Fruit fly (Drosophila melanogaster) whole organism, embryonic: Measurements from ENCODE around the gene CG3529.

ENCODE experiments used
- CG10274 ChIP-seq: fragments of 200-800 bp; sonication (Bioruptor generic); optimal IDR thresholded peaks from 3 replicates; lab custom pipeline; 2017; ENCODE audit warnings: missing biosample characterization, mild to moderate bottlenecking, missing genetic modification characterization
- CG10959 ChIP-seq: fragments of 200-800 bp; sonication (Bioruptor generic); IDR thresholded peaks from 2 replicates; pipeline ENCODE4 v1.3.6; 2022; ENCODE audit warnings: missing biosample characterization, missing genetic modification characterization
- CG10979 ChIP-seq: fragments of 200-800 bp; sonication (Bioruptor generic); optimal IDR thresholded peaks from 2 replicates; lab custom pipeline; 2018; ENCODE audit warnings: missing biosample characterization, mild to moderate bottlenecking, missing genetic modification characterization, moderate library complexity
- CG11085 ChIP-seq: fragments of 200-800 bp; sonication (Bioruptor generic); IDR thresholded peaks from 2 replicates; pipeline ENCODE4 v1.3.6; 2022; ENCODE audit warnings: missing biosample characterization, missing genetic modification characterization
- CG11247 ChIP-seq: fragments of 200-800 bp; sonication (Bioruptor generic); IDR thresholded peaks from 2 replicates; pipeline ENCODE4 v1.3.6; 2022; ENCODE audit warnings: missing biosample characterization, missing genetic modification characterization
- CG11504 ChIP-seq: fragments of 200-800 bp; sonication (Bioruptor generic); optimal IDR thresholded peaks from 3 replicates; lab custom pipeline; 2019; ENCODE audit warnings: missing biosample characterization, mild to moderate bottlenecking, missing genetic modification characterization, moderate library complexity
- CG11695 ChIP-seq: fragments of 200-800 bp; sonication (Bioruptor generic); IDR thresholded peaks from 3 replicates; pipeline ENCODE4 v1.3.6; 2022; ENCODE audit warnings: missing biosample characterization, missing genetic modification characterization
- CG12104 ChIP-seq: fragments of 200-800 bp; sonication (Bioruptor generic); optimal IDR thresholded peaks from 3 replicates; lab custom pipeline; 2016; ENCODE audit warnings: missing biosample characterization, missing genetic modification characterization
- CG12942 ChIP-seq: fragments of 200-800 bp; sonication (Bioruptor generic); optimal IDR thresholded peaks from 3 replicates; lab custom pipeline; 2016; ENCODE audit warnings: missing biosample characterization, missing genetic modification characterization
- CG17568 ChIP-seq: fragments of 200-800 bp; sonication (Bioruptor generic); optimal IDR thresholded peaks from 2 replicates; lab custom pipeline; 2018; ENCODE audit warnings: missing biosample characterization, mild to moderate bottlenecking, missing genetic modification characterization, moderate library complexity
- CG2202 ChIP-seq: fragments of 200-800 bp; sonication (Bioruptor generic); optimal IDR thresholded peaks from 2 replicates; lab custom pipeline; 2018; ENCODE audit warnings: missing biosample characterization, mild to moderate bottlenecking, missing genetic modification characterization
- CG30431 ChIP-seq: fragments of 200-800 bp; sonication (Bioruptor generic); optimal IDR thresholded peaks from 2 replicates; lab custom pipeline; 2017; ENCODE audit warnings: missing biosample characterization, missing genetic modification characterization
- CG31224 ChIP-seq: fragments of 200-800 bp; sonication (Bioruptor generic); IDR thresholded peaks from 2 replicates; pipeline ENCODE4 v1.3.6; 2022; ENCODE audit warnings: missing biosample characterization, missing genetic modification characterization
- CG31388 ChIP-seq: fragments of 200-800 bp; sonication (Bioruptor generic); optimal IDR thresholded peaks from 2 replicates; lab custom pipeline; 2016; ENCODE audit warnings: missing biosample characterization, missing genetic modification characterization
- CG31441 ChIP-seq: fragments of 200-800 bp; sonication (Bioruptor generic); IDR thresholded peaks from 2 replicates; pipeline ENCODE4 v1.3.6; 2022; ENCODE audit warnings: missing biosample characterization, missing genetic modification characterization
- CG3726 ChIP-seq: fragments of 200-800 bp; sonication (Bioruptor generic); IDR thresholded peaks from 3 replicates; pipeline ENCODE4, ENCODE4 v1.3.6; 2022; ENCODE audit warnings: missing biosample characterization, missing genetic modification characterization
- CG42726 ChIP-seq: fragments of 200-800 bp; sonication (Bioruptor generic); IDR thresholded peaks from 2 replicates; pipeline ENCODE4 v1.3.6; 2022; ENCODE audit warnings: missing biosample characterization, missing genetic modification characterization; ENCODE audit not compliant: partially characterized antibody
- CG4707 ChIP-seq: fragments of 200-800 bp; sonication (Bioruptor generic); optimal IDR thresholded peaks from 2 replicates; lab custom pipeline; 2018; ENCODE audit warnings: missing biosample characterization, mild to moderate bottlenecking, missing genetic modification characterization, moderate library complexity
- CG4820 ChIP-seq: fragments of 200-800 bp; sonication (Bioruptor generic); optimal IDR thresholded peaks from 3 replicates; lab custom pipeline; 2016; ENCODE audit warnings: missing biosample characterization, missing genetic modification characterization
- CG6254 ChIP-seq: fragments of 200-800 bp; sonication (Bioruptor generic); optimal IDR thresholded peaks from 3 replicates; lab custom pipeline; 2017; ENCODE audit warnings: mild to moderate bottlenecking, missing biosample characterization, missing genetic modification reagents, missing genetic modification characterization
- CG6765 ChIP-seq: fragments of 200-800 bp; sonication (Bioruptor generic); optimal IDR thresholded peaks from 3 replicates; lab custom pipeline; 2017; ENCODE audit warnings: missing biosample characterization, mild to moderate bottlenecking, missing genetic modification characterization
- CG8924 ChIP-seq: fragments of 200-800 bp; optimal IDR thresholded peaks from 3 replicates; lab custom pipeline; 2019; ENCODE audit warnings: missing biosample characterization, mild to moderate bottlenecking, missing genetic modification characterization, moderate library complexity
- Dll ChIP-seq: fragments of 200-800 bp; sonication (Bioruptor generic); IDR thresholded peaks from 4 replicates; pipeline ENCODE4 v1.3.6; 2022; ENCODE audit warnings: missing biosample characterization, missing genetic modification characterization; ENCODE audit not compliant: partially characterized antibody
- E2f2 ChIP-seq: fragments of 200-800 bp; sonication (Bioruptor generic); IDR thresholded peaks from 2 replicates; pipeline ENCODE4 v1.3.6; 2022; ENCODE audit warnings: missing biosample characterization, missing genetic modification characterization
- HLH4C ChIP-seq: fragments of 200-800 bp; sonication (Bioruptor generic); IDR thresholded peaks from 3 replicates; pipeline ENCODE4 v1.3.6; 2022; ENCODE audit warnings: missing biosample characterization, missing genetic modification characterization; ENCODE audit not compliant: partially characterized antibody
- Hr39 ChIP-seq: fragments of >200 bp; optimal IDR thresholded peaks from 2 replicates; lab custom pipeline; 2017
- Kr ChIP-seq: fragments of 200-800 bp; sonication (Bioruptor generic); optimal IDR thresholded peaks from 2 replicates; lab custom pipeline; 2017; ENCODE audit warnings: missing biosample characterization, mild to moderate bottlenecking, missing genetic modification characterization
- Mad ChIP-seq: fragments of 200-800 bp; sonication (Bioruptor generic); optimal IDR thresholded peaks from 2 replicates; lab custom pipeline; 2016; ENCODE audit warnings: missing biosample characterization, missing genetic modification characterization
- NFAT ChIP-seq: fragments of 200-800 bp; sonication (Bioruptor generic); IDR thresholded peaks from 2 replicates; pipeline ENCODE4 v1.3.6; 2022; ENCODE audit warnings: missing biosample characterization, missing genetic modification characterization
- Sin3A ChIP-seq: fragments of >200 bp; optimal IDR thresholded peaks from 2 replicates; lab custom pipeline; 2018
- Spps ChIP-seq: fragments of 200-800 bp; sonication (Bioruptor generic); optimal IDR thresholded peaks from 2 replicates; lab custom pipeline; 2018; ENCODE audit warnings: missing biosample characterization, mild to moderate bottlenecking, missing genetic modification characterization
- Sry-δ ChIP-seq: fragments of 200-800 bp; sonication (Bioruptor generic); optimal IDR thresholded peaks from 2 replicates; lab custom pipeline; 2016; ENCODE audit warnings: missing biosample characterization, missing genetic modification characterization
- abd-A ChIP-seq: fragments of 200-800 bp; sonication (Bioruptor generic); optimal IDR thresholded peaks from 3 replicates; lab custom pipeline; 2019; ENCODE audit warnings: missing biosample characterization, mild to moderate bottlenecking, missing genetic modification characterization, moderate library complexity
- amos ChIP-seq: fragments of 200-800 bp; sonication (Bioruptor generic); IDR thresholded peaks from 2 replicates; pipeline ENCODE4 v1.3.6; 2022; ENCODE audit warnings: missing biosample characterization, missing genetic modification characterization; ENCODE audit not compliant: partially characterized antibody
- ap ChIP-seq: fragments of 200-800 bp; sonication (Bioruptor generic); IDR thresholded peaks from 2 replicates; pipeline ENCODE4 v1.3.6; 2022; ENCODE audit warnings: missing biosample characterization, missing genetic modification characterization
- bbx ChIP-seq: fragments of 200-800 bp; sonication (Bioruptor generic); IDR thresholded peaks from 2 replicates; pipeline ENCODE4 v1.3.6; 2022; ENCODE audit warnings: missing biosample characterization, missing genetic modification characterization; ENCODE audit not compliant: partially characterized antibody
- chn ChIP-seq: fragments of 200-800 bp; sonication (Bioruptor generic); optimal IDR thresholded peaks from 2 replicates; lab custom pipeline; 2016; ENCODE audit warnings: missing biosample characterization, missing genetic modification characterization
- dan ChIP-seq: fragments of 200-800 bp; sonication (Bioruptor generic); IDR thresholded peaks from 2 replicates; pipeline ENCODE4 v1.3.6; 2022; ENCODE audit warnings: missing biosample characterization, missing genetic modification characterization
- dimm ChIP-seq: fragments of 200-800 bp; sonication (Bioruptor generic); IDR thresholded peaks from 2 replicates; pipeline ENCODE4 v1.3.6; 2022; ENCODE audit warnings: missing biosample characterization, missing genetic modification characterization
- gsb-n ChIP-seq: fragments of 200-800 bp; sonication (Bioruptor generic); optimal IDR thresholded peaks from 3 replicates; lab custom pipeline; 2018; ENCODE audit warnings: missing biosample characterization, mild to moderate bottlenecking, missing genetic modification characterization
- gt ChIP-seq: fragments of 200-800 bp; sonication (Bioruptor generic); IDR thresholded peaks from 2 replicates; pipeline ENCODE4 v1.3.6; 2022; ENCODE audit warnings: missing biosample characterization, missing genetic modification characterization
- ham ChIP-seq: fragments of 200-800 bp; sonication (Bioruptor generic); IDR thresholded peaks from 2 replicates; pipeline ENCODE4 v1.3.6; 2022; ENCODE audit warnings: missing biosample characterization, missing genetic modification characterization
- klu ChIP-seq: fragments of 200-800 bp; sonication (Bioruptor generic); IDR thresholded peaks from 2 replicates; pipeline ENCODE4 v1.3.6; 2022; ENCODE audit warnings: missing biosample characterization, missing genetic modification characterization
- peb ChIP-seq: fragments of 200-800 bp; sonication (Bioruptor generic); IDR thresholded peaks from 2 replicates; pipeline ENCODE4 v1.3.6; 2022; ENCODE audit warnings: missing biosample characterization, missing genetic modification characterization
- pnt ChIP-seq: fragments of 200-800 bp; sonication (Bioruptor generic); optimal IDR thresholded peaks from 3 replicates; lab custom pipeline; 2016; ENCODE audit warnings: missing biosample characterization, missing genetic modification characterization
- prd ChIP-seq, 3 experiments: fragments of >200 bp in 2 of 3; fragments of 200-800 bp in 1 of 3; sonication (Bioruptor generic) in 1 of 3; optimal IDR thresholded peaks in 2 of 3; IDR thresholded peaks in 1 of 3; 2 replicates in 2 of 3; 3 replicates in 1 of 3; pipeline versions ENCODE4 v1.3.6 to Lab custom; 2017 to 2022; ENCODE audit warnings: missing biosample characterization in 1 of 3, missing genetic modification characterization in 1 of 3
- tap ChIP-seq: fragments of 200-800 bp; optimal IDR thresholded peaks from 3 replicates; lab custom pipeline; 2019; ENCODE audit warnings: missing biosample characterization, mild to moderate bottlenecking, missing genetic modification characterization, moderate library complexity
- tup ChIP-seq: fragments of 200-800 bp; sonication (Bioruptor generic); optimal IDR thresholded peaks from 2 replicates; lab custom pipeline; 2016; ENCODE audit warnings: missing biosample characterization, mild to moderate bottlenecking, missing genetic modification characterization, moderate library complexity
- tx ChIP-seq: fragments of 200-800 bp; sonication (Bioruptor generic); optimal IDR thresholded peaks from 2 replicates; lab custom pipeline; 2016; ENCODE audit warnings: missing biosample characterization, missing genetic modification characterization
- wor ChIP-seq: fragments of 200-800 bp; sonication (Bioruptor generic); IDR thresholded peaks from 2 replicates; pipeline ENCODE4 v1.3.6; 2022; ENCODE audit warnings: missing biosample characterization, missing genetic modification characterization

The CG3529 gene

dm6 chr3L:9410754-9411423 is 35.8 kb upstream of the CG3529 start, which contains the start of the genes CG4022 and Cpsf5 (continued):
- TF ChIP-seq CG10274 (GFP tag; lab: Kevin White, UChicago) (no peak), dimm (GFP tag; lab: Robert Waterston, UW) (no peak; the same call in 1 of the 2 replicates), NFAT (GFP tag; lab: Robert Waterston, UW) (peak; percentile 72), CG3726 (no peak), Kr (GFP tag; lab: Kevin White, UChicago) (no peak), tx (GFP tag; lab: Kevin White, UChicago) (peak; percentile 40), amos (GFP tag; lab: Robert Waterston, UW) (peak; percentile 48; the same call in 1 of the 2 replicates), CG11504 (peak; percentile 82), CG10959 (GFP tag; lab: Robert Waterston, UW) (peak; percentile 70), klu (peak; percentile 77), HLH4C (peak; percentile 41; the same call in 1 of the 3 replicates), Dll (peak; percentile 50), Sin3A (lab: Kevin White, UChicago) (peak; percentile 77), CG12104 (GFP tag; lab: Kevin White, UChicago) (peak; percentile 85), bbx (GFP tag; lab: Robert Waterston, UW) (no peak), E2f2 (peak; percentile 70), abd-A (tag; lab: Kevin White, UChicago) (peak; percentile 97), peb (peak; percentile 73), pnt (GFP tag; lab: Kevin White, UChicago) (peak; percentile 51), CG17568 (GFP tag; lab: Kevin White, UChicago) (peak; percentile 63), wor (GFP tag; lab: Robert Waterston, UW) (peak; percentile 65), tup (GFP tag; lab: Kevin White, UChicago) (peak; percentile 41), gt (GFP tag; lab: Robert Waterston, UW) (peak; percentile 40; the same call in 1 of the 2 replicates), CG11085 (GFP tag; lab: Robert Waterston, UW) (peak; percentile 56; the same call in 1 of the 2 replicates), CG31441 (peak; percentile 79), CG42726 (no peak), Spps (tag; lab: Kevin White, UChicago) (peak; percentile 67), CG12942 (peak; percentile 73), CG4820 (peak; percentile 61), CG10979 (tag; lab: Kevin White, UChicago) (peak; percentile 74), Sry-δ (GFP tag; lab: Kevin White, UChicago) (peak; percentile 42), CG2202 (peak; percentile 69), CG4707 (GFP tag; lab: Kevin White, UChicago) (peak; percentile 23), CG31224 (GFP tag; lab: Robert Waterston, UW) (peak; percentile 57), CG6254 (GFP tag; lab: Kevin White, UChicago) (peak; percentile 51), Hr39 (lab: Kevin White, UChicago) (no peak), ham (GFP tag; lab: Robert Waterston, UW) (peak; percentile 52; the same call in 1 of the 2 replicates), CG8924 (tag; lab: Kevin White, UChicago) (peak; percentile 90), prd (optimal IDR thresholded peaks at IDR 0.05; lab: Kevin White, UChicago) (no peak), prd (GFP tag; IDR thresholded peaks at IDR 0.05; lab: Robert Waterston, UW) (peak; percentile 84), chn (GFP tag; lab: Kevin White, UChicago) (peak; percentile 84), CG11247 (peak; percentile 70), gsb-n (tag; lab: Kevin White, UChicago) (peak; percentile 84), tap (tag; lab: Kevin White, UChicago) (peak; percentile 81), ap (GFP tag; lab: Robert Waterston, UW) (peak; percentile 56), CG6765 (GFP tag; lab: Kevin White, UChicago) (no peak), Mad (peak; percentile 85), CG11695 (GFP tag; lab: Robert Waterston, UW) (peak; percentile 73), CG30431 (GFP tag; lab: Kevin White, UChicago) (peak; percentile 52), dan (GFP tag; lab: Robert Waterston, UW) (no peak), CG31388 (GFP tag; lab: Kevin White, UChicago) (peak; percentile 46)
